Worm (Caenorhabditis elegans) whole organism, L3 larva: Measurements from ENCODE around the gene M04C3.1.

ENCODE experiments used
- ceh-28 ChIP-seq: fragments of 150-350 bp; optimal IDR thresholded peaks from 2 replicates; lab custom pipeline; 2014; ENCODE audit warnings: missing biosample characterization, missing genetic modification reagents, missing genetic modification characterization
- egl-27 ChIP-seq: sonication (generic microtip); optimal IDR thresholded peaks from 4 replicates; lab custom pipeline; 2017; ENCODE audit warnings: missing biosample characterization, missing genetic modification reagents, missing genetic modification characterization
- fkh-10 ChIP-seq: sonication (generic microtip); optimal IDR thresholded peaks from 2 replicates; lab custom pipeline; 2017; ENCODE audit warnings: missing biosample characterization, missing genetic modification reagents, missing genetic modification characterization
- fos-1 ChIP-seq: fragments of 150-350 bp; optimal IDR thresholded peaks from 2 replicates; lab custom pipeline; 2014; ENCODE audit warnings: missing biosample characterization, missing genetic modification characterization
- mml-1 ChIP-seq: fragments of 150-350 bp; sonication (generic microtip); optimal IDR thresholded peaks from 3 replicates; lab custom pipeline; 2014; ENCODE audit warnings: missing biosample characterization, missing genetic modification characterization
- nhr-28 ChIP-seq: fragments of 150-350 bp; optimal IDR thresholded peaks from 2 replicates; lab custom pipeline; 2014; ENCODE audit warnings: missing biosample characterization, missing genetic modification characterization
- pqm-1 ChIP-seq: fragments of 150-350 bp; optimal IDR thresholded peaks from 2 replicates; lab custom pipeline; 2017; ENCODE audit warnings: missing biosample characterization, missing genetic modification characterization, inconsistent platforms

ce11 chrV:19485690-19486089, 40.3 kb upstream of the M04C3.1 start, which contains the start of gene Y43F8B.18:
- TF ChIP-seq pqm-1 (tag; lab: Kevin White, UChicago) (no peak), fos-1 (no peak), mml-1 (tag; lab: Kevin White, UChicago) (no peak), ceh-28 (tag; lab: Kevin White, UChicago) (no peak), nhr-28 (tag; lab: Kevin White, UChicago) (no peak), egl-27 (tag; lab: Kevin White, UChicago) (no peak), fkh-10 (no peak)
